Worm (Caenorhabditis elegans): Measurements from ENCODE around the gene C36B7.1.

Gene C36B7.1

DNA sequence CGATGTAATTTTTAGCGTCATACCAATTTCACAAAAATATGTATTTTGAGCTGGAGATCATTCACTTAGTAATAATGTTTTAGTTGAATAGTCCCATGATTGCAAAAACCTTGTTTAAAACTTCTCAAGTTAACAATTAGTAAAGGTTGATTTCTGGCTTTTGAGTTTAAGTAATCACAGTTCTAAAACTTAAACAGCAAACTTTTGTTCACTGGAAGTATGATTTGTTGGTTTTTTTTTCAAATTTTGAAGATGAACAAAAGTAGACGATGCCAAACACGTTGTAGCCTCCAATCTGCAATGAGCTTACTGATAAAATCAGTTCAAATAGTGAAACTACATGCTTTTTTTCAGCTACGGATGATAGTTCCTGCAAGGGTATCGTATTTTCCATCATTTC, at the start of gene C36B7.1:
Gene C36B7.1, plus strand, starts transcription at position 301 of the 400 bp plus-strand sequence.
- TF ChIP-seq dao-5 (tag; optimal IDR thresholded peaks at IDR 0.05) (no peak), W03F9.2 (tag; optimal IDR thresholded peaks at IDR 0.05) (no peak), him-1 (tag; optimal IDR thresholded peaks at IDR 0.05) (no peak)

DNA sequence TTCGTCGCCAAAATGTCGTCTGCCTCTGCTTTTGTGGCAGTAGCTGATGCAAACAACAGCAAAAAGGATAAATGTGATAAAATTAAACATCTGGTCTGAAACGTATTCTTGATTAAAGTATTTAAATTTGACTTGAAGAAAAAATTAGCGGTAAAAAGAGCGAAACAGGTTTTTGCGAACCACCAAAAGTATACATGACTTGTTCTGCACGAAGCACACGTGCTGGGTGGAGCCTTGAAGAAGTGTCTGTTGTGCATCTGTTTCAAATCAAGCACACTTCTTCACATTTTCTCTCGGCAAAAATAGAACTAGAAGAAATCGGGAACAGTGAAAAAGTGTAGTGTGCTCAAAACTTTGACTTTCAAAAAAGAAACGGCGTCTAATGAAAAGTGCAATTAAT, 49.5 kb upstream of the C36B7.1 start, which contains the start of gene B0403.3:
Gene B0403.3, minus strand, starts transcription at position 101 of the 400 bp plus-strand sequence.
- TF ChIP-seq dao-5 (tag; optimal IDR thresholded peaks at IDR 0.05), result no peak
- no peak for TF ChIP-seq him-1 (tag; optimal IDR thresholded peaks at IDR 0.05)
- TF ChIP-seq W03F9.2 (tag; optimal IDR thresholded peaks at IDR 0.05), result no peak

ce11 chrX:7066003-7066402, 46.7 kb upstream of the C36B7.1 start:
- TF ChIP-seq him-1 (tag; optimal IDR thresholded peaks at IDR 0.05), result no peak
- TF ChIP-seq W03F9.2 (tag; optimal IDR thresholded peaks at IDR 0.05), result no peak
- TF ChIP-seq dao-5 (tag; optimal IDR thresholded peaks at IDR 0.05), result no peak

- TF ChIP-seq him-1 (tag; optimal IDR thresholded peaks at IDR 0.05) (no peak), W03F9.2 (tag; optimal IDR thresholded peaks at IDR 0.05) (no peak), dao-5 (tag; optimal IDR thresholded peaks at IDR 0.05) (no peak)
These were observed 45.3 kb upstream of the C36B7.1 start for ce11 chrX:7067250-7067958.

ce11 chrX:7068400-7068799, 44.3 kb upstream of the C36B7.1 start, which contains the start of gene pdi-6:
Gene pdi-6, minus strand, starts transcription at chrX:7068563.
- TF ChIP-seq W03F9.2 (tag; optimal IDR thresholded peaks at IDR 0.05) (peak; percentile 81), dao-5 (tag; optimal IDR thresholded peaks at IDR 0.05) (no peak), him-1 (tag; optimal IDR thresholded peaks at IDR 0.05) (peak; percentile 60)

DNA sequence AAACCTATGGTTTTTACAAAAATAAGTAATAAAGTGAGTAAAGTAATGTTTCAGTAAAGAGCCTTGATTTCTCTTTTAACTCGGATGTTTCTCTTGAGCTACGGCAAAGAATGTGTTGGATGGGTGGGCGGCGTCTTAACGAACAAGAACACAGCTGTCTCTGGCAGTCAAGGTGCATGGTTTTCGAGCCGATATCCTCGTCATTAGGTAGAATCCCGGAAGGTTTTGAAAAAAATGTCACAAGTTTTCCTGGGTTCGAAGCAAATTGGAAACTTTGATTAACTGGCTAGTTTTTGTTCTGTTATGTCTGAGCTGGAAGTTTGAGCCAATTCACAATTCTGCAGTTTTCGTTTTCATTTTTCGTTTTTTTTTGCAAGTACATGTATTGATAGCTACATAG, 37.4 kb upstream of the C36B7.1 start, which contains the start of gene B0403.6:
Gene B0403.6, minus strand, starts transcription at position 101 of the 400 bp plus-strand sequence.
- no peak for TF ChIP-seq W03F9.2 (tag; optimal IDR thresholded peaks at IDR 0.05)
- no peak for TF ChIP-seq dao-5 (tag; optimal IDR thresholded peaks at IDR 0.05)
- no peak for TF ChIP-seq him-1 (tag; optimal IDR thresholded peaks at IDR 0.05)

- TF ChIP-seq W03F9.2 (tag; optimal IDR thresholded peaks at IDR 0.05) (no peak), dao-5 (tag; optimal IDR thresholded peaks at IDR 0.05) (no peak)
These were observed 36.2 kb upstream of the C36B7.1 start for ce11 chrX:7076485-7076884.

ce11 chrX:7085067-7085466, 27.6 kb upstream of the C36B7.1 start, which contains the start of gene Y1B5A.1:
Gene Y1B5A.1, plus strand, starts transcription at chrX:7085367.
- TF ChIP-seq dao-5 (tag; optimal IDR thresholded peaks at IDR 0.05), result no peak
- no peak for TF ChIP-seq W03F9.2 (tag; optimal IDR thresholded peaks at IDR 0.05)
- TF ChIP-seq him-1 (tag; optimal IDR thresholded peaks at IDR 0.05), result no peak

DNA sequence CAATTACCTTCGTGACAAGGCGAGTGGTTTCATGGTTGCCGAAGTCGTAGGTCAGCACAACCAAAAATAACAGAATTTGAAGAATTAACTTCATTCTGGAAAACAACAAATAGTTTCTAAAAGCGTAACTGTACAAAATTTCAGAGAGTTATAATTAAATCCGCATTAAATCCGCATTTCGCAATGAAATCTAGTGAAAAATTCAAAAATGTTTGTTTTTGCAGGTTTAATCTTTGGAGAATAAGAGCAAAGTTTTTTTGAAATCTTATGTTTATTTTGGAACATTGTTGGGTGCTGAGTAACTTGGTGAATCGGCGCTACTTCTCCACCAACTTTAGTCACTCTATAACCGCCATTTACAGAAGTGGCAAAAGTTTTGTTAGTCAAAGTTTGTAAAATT, 26.8 kb upstream of the C36B7.1 start, which contains the start of gene C36B7.4:
Gene C36B7.4, minus strand, starts transcription at position 101 of the 400 bp plus-strand sequence.
- TF ChIP-seq dao-5 (tag; optimal IDR thresholded peaks at IDR 0.05), result no peak
- TF ChIP-seq W03F9.2 (tag; optimal IDR thresholded peaks at IDR 0.05), result no peak
- no peak for TF ChIP-seq him-1 (tag; optimal IDR thresholded peaks at IDR 0.05)

- TF ChIP-seq W03F9.2 (tag; optimal IDR thresholded peaks at IDR 0.05), result no peak
- TF ChIP-seq him-1 (tag; optimal IDR thresholded peaks at IDR 0.05), result no peak
- no peak for TF ChIP-seq dao-5 (tag; optimal IDR thresholded peaks at IDR 0.05)
These were observed 16.3 kb upstream of the C36B7.1 start, which contains the start of gene C36B7.5 for ce11 chrX:7096349-7096748. Gene C36B7.5, minus strand, starts transcription at chrX:7096449.

DNA sequence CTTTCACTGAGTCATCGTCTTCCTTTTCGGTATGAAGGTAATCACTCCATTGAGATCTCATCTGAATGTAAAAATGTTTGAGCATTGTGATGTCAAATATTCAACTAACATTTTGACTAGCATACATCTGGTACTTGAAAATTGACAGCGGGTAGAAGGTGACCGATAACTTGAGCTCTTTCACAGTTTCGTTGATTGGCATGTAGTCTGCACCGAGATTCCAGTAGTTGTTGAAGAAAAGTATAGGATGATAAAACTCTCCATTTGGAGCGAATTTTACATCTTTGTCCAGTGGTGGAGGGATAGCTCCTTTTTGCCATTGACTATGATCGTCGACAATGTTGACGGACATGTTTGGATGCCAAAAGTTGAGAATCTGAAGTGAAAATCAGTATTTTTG, 13.6 kb upstream of the C36B7.1 start:
- TF ChIP-seq him-1 (tag; optimal IDR thresholded peaks at IDR 0.05) (no peak), dao-5 (tag; optimal IDR thresholded peaks at IDR 0.05) (no peak), W03F9.2 (tag; optimal IDR thresholded peaks at IDR 0.05) (no peak)

ce11 chrX:7100290-7100689, 12.4 kb upstream of the C36B7.1 start, which contains the start of gene C36B7.6:
Gene C36B7.6, minus strand, starts transcription at chrX:7100338.
- TF ChIP-seq him-1 (tag; optimal IDR thresholded peaks at IDR 0.05), result no peak
- TF ChIP-seq W03F9.2 (tag; optimal IDR thresholded peaks at IDR 0.05), result no peak
- no peak for TF ChIP-seq dao-5 (tag; optimal IDR thresholded peaks at IDR 0.05)

DNA sequence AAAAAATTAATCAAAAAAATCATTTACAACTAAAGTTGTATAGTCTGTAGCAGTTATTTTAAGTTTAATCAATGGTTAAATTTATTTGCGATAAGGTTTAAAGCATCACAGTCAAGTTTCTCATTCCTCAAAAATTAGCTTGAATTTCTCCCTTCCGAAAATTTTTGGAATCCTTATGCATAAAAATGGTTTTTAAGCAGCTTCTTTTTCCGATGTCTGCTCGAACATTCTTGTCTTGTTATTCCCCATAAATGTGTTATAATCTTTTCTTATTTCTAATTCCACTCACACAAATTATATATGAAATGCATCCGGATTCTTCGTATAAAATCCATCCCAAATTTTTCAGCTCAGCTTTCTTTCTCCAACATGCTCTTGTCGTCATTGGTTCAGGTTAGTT, 11.2 kb upstream of the C36B7.1 start, which contains the start of gene C36B7.3:
Gene C36B7.3, plus strand, starts transcription at position 301 of the 400 bp plus-strand sequence.
- no peak for TF ChIP-seq W03F9.2 (tag; optimal IDR thresholded peaks at IDR 0.05)
- TF ChIP-seq him-1 (tag; optimal IDR thresholded peaks at IDR 0.05), result no peak
- no peak for TF ChIP-seq dao-5 (tag; optimal IDR thresholded peaks at IDR 0.05)

DNA sequence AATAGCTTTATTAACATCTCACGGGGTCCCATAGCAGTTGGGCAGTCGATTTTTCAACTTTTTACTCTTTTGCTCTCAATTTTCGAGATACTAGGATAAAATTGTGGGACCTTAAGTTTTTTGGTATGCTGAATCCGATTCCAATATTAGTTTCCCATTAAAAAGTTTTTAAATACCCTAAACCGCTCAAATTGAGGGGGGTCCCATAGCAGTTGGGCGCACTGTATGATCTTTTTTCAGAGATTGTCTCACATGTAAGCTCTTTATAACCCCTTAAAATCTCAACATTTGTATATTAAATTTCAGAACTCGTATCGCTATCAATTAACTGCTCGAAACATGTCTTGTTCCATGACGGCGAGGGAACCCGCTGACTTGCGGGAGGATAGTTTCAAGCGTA, 6.6 kb upstream of the C36B7.1 start, which contains the start of gene C36B7.2:
Gene C36B7.2, plus strand, starts transcription at position 301 of the 400 bp plus-strand sequence.
- no peak for TF ChIP-seq W03F9.2 (tag; optimal IDR thresholded peaks at IDR 0.05)
- TF ChIP-seq him-1 (tag; optimal IDR thresholded peaks at IDR 0.05), result no peak
- no peak for TF ChIP-seq dao-5 (tag; optimal IDR thresholded peaks at IDR 0.05)

All from whole organism, L4/young adult.